Worm (Caenorhabditis elegans) whole organism, L2 larva: ENCODE data around the gene Y22D7AL.15.

Source experiments
- C34F6.9 ChIP-seq: fragments of 150-350 bp; optimal IDR thresholded peaks from 2 replicates; lab custom pipeline; 2014; ENCODE audit warnings: missing biosample characterization, missing genetic modification characterization
- F13H6.1 ChIP-seq: sonication (generic microtip); optimal IDR thresholded peaks from 2 replicates; lab custom pipeline; 2016; ENCODE audit warnings: missing genetic modification characterization, missing compliant biosample characterization
- R02D3.7 ChIP-seq: fragments of 150-350 bp; optimal IDR thresholded peaks from 2 replicates; lab custom pipeline; 2014; ENCODE audit warnings: missing biosample characterization, missing genetic modification characterization
- Y55F3AM.14 ChIP-seq: fragments of 200-800 bp; sonication (Bioruptor generic); optimal IDR thresholded peaks from 2 replicates; lab custom pipeline; 2018; ENCODE audit warnings: mild to moderate bottlenecking, missing genetic modification characterization, missing compliant biosample characterization
- ZK546.5 ChIP-seq: sonication (generic microtip); optimal IDR thresholded peaks from 2 replicates; lab custom pipeline; 2017; ENCODE audit warnings: missing biosample characterization, missing genetic modification characterization
- alr-1 ChIP-seq: fragments of 150-350 bp; optimal IDR thresholded peaks from 2 replicates; lab custom pipeline; 2014; ENCODE audit warnings: missing biosample characterization, missing genetic modification characterization
- aly-2 ChIP-seq: fragments of 150-350 bp; optimal IDR thresholded peaks from 2 replicates; lab custom pipeline; 2014; ENCODE audit warnings: missing biosample characterization, missing genetic modification characterization
- ama-1 ChIP-seq: fragments of 150-350 bp; optimal IDR thresholded peaks from 2 replicates; lab custom pipeline; 2018; ENCODE audit warnings: inconsistent platforms
- blmp-1 ChIP-seq: sonication (generic microtip); optimal IDR thresholded peaks from 2 replicates; lab custom pipeline; 2017; ENCODE audit warnings: missing genetic modification characterization, mild to moderate bottlenecking, missing compliant biosample characterization, antibody characterized with exemption, moderate library complexity; ENCODE audit not compliant: insufficient read depth
- ceh-16 ChIP-seq: fragments of 150-350 bp; optimal IDR thresholded peaks from 2 replicates; lab custom pipeline; 2014; ENCODE audit warnings: missing biosample characterization, missing genetic modification characterization
- ceh-82 ChIP-seq: fragments of 150-350 bp; optimal IDR thresholded peaks from 2 replicates; lab custom pipeline; 2014; ENCODE audit warnings: missing biosample characterization, missing genetic modification characterization
- crh-2 ChIP-seq: sonication (generic microtip); optimal IDR thresholded peaks from 2 replicates; lab custom pipeline; 2017; ENCODE audit warnings: missing biosample characterization, missing genetic modification characterization
- dmd-4 ChIP-seq: sonication (generic microtip); optimal IDR thresholded peaks from 2 replicates; lab custom pipeline; 2017; ENCODE audit warnings: missing biosample characterization, missing genetic modification characterization
- egl-27 ChIP-seq: sonication (generic microtip); optimal IDR thresholded peaks from 3 replicates; lab custom pipeline; 2017; ENCODE audit warnings: missing biosample characterization, missing genetic modification reagents, missing genetic modification characterization
- elt-1 ChIP-seq: fragments of 150-350 bp; optimal IDR thresholded peaks from 2 replicates; lab custom pipeline; 2014; ENCODE audit warnings: missing biosample characterization, missing genetic modification characterization
- elt-3 ChIP-seq: sonication (generic microtip); optimal IDR thresholded peaks from 2 replicates; lab custom pipeline; 2017; ENCODE audit warnings: missing biosample characterization, missing genetic modification characterization
- fos-1 ChIP-seq: fragments of 150-350 bp; optimal IDR thresholded peaks from 2 replicates; lab custom pipeline; 2014; ENCODE audit warnings: missing biosample characterization, missing genetic modification characterization
- gmeb-1 ChIP-seq: fragments of 150-350 bp; optimal IDR thresholded peaks from 2 replicates; lab custom pipeline; 2014; ENCODE audit warnings: missing biosample characterization, missing genetic modification characterization
- lin-11 ChIP-seq: fragments of 150-350 bp; sonication (generic microtip); optimal IDR thresholded peaks from 2 replicates; lab custom pipeline; 2014; ENCODE audit warnings: missing biosample characterization, missing genetic modification characterization, inconsistent platforms, mixed read lengths
- lin-13 ChIP-seq: fragments of 150-350 bp; optimal IDR thresholded peaks from 2 replicates; lab custom pipeline; 2014; ENCODE audit warnings: missing biosample characterization, missing genetic modification reagents, missing genetic modification characterization
- lin-39 ChIP-seq: fragments of 150-350 bp; optimal IDR thresholded peaks from 2 replicates; lab custom pipeline; 2014; ENCODE audit warnings: missing biosample characterization, missing genetic modification reagents, missing genetic modification characterization
- lsy-2 ChIP-seq, 2 experiments: fragments of 150-350 bp in 1 of 2; sonication (generic microtip) in 1 of 2; optimal IDR thresholded peaks; 2 replicates each; lab custom pipeline; 2014 to 2017; ENCODE audit warnings: missing biosample characterization in 2 of 2, missing genetic modification characterization in 2 of 2
- mab-5 ChIP-seq: fragments of 150-350 bp; optimal IDR thresholded peaks from 2 replicates; lab custom pipeline; 2014; ENCODE audit warnings: missing biosample characterization, missing genetic modification characterization
- mbf-1 ChIP-seq: sonication (generic microtip); optimal IDR thresholded peaks from 2 replicates; lab custom pipeline; 2017; ENCODE audit warnings: missing biosample characterization, missing genetic modification characterization
- mdl-1 ChIP-seq, 2 experiments: fragments of 150-350 bp in 1 of 2; sonication (generic microtip) in 1 of 2; optimal IDR thresholded peaks; 2 replicates each; lab custom pipeline; 2017; ENCODE audit warnings: missing biosample characterization in 2 of 2, missing genetic modification characterization in 2 of 2
- nhr-10 ChIP-seq: sonication (generic microtip); optimal IDR thresholded peaks from 2 replicates; lab custom pipeline; 2017; ENCODE audit warnings: missing biosample characterization, missing genetic modification characterization
- nhr-11 ChIP-seq: fragments of 150-350 bp; optimal IDR thresholded peaks from 2 replicates; lab custom pipeline; 2014; ENCODE audit warnings: missing biosample characterization, missing genetic modification characterization
- nhr-12 ChIP-seq: fragments of 150-350 bp; optimal IDR thresholded peaks from 2 replicates; lab custom pipeline; 2014; ENCODE audit warnings: missing biosample characterization, missing genetic modification characterization
- nhr-129 ChIP-seq: fragments of 150-350 bp; optimal IDR thresholded peaks from 2 replicates; lab custom pipeline; 2014; ENCODE audit warnings: missing biosample characterization, missing genetic modification characterization
- nhr-21 ChIP-seq: fragments of 150-350 bp; optimal IDR thresholded peaks from 2 replicates; lab custom pipeline; 2014; ENCODE audit warnings: missing biosample characterization, missing genetic modification characterization
- nhr-237 ChIP-seq: fragments of 150-350 bp; optimal IDR thresholded peaks from 2 replicates; lab custom pipeline; 2014; ENCODE audit warnings: missing biosample characterization, missing genetic modification characterization
- nhr-25 ChIP-seq: fragments of 150-350 bp; sonication (generic microtip); optimal IDR thresholded peaks from 3 replicates; lab custom pipeline; 2014; ENCODE audit warnings: missing biosample characterization, missing genetic modification characterization
- nhr-6 ChIP-seq: fragments of 150-350 bp; optimal IDR thresholded peaks from 2 replicates; lab custom pipeline; 2014; ENCODE audit warnings: missing biosample characterization, missing genetic modification characterization
- nhr-77 ChIP-seq: fragments of 150-350 bp; optimal IDR thresholded peaks from 2 replicates; lab custom pipeline; 2014; ENCODE audit warnings: missing biosample characterization, missing genetic modification characterization
- peb-1 ChIP-seq: fragments of 150-350 bp; optimal IDR thresholded peaks from 2 replicates; lab custom pipeline; 2014; ENCODE audit warnings: missing biosample characterization, missing genetic modification characterization
- sem-4 ChIP-seq: fragments of 150-350 bp; optimal IDR thresholded peaks from 2 replicates; lab custom pipeline; 2014; ENCODE audit warnings: missing biosample characterization, missing genetic modification reagents, missing genetic modification characterization
- skn-1 ChIP-seq: sonication (generic microtip); optimal IDR thresholded peaks from 2 replicates; lab custom pipeline; 2017; ENCODE audit warnings: missing biosample characterization, missing genetic modification characterization
- sma-3 ChIP-seq: sonication (generic microtip); optimal IDR thresholded peaks from 2 replicates; lab custom pipeline; 2016; ENCODE audit warnings: missing genetic modification reagents, missing genetic modification characterization, missing compliant biosample characterization
- sma-9 ChIP-seq, 2 experiments: fragments of 150-350 bp in 1 of 2; sonication (generic microtip) in 1 of 2; optimal IDR thresholded peaks; 2 replicates each; lab custom pipeline; 2014 to 2016; ENCODE audit warnings: missing genetic modification characterization in 2 of 2, mild to moderate bottlenecking in 1 of 2, missing biosample characterization in 1 of 2, missing compliant biosample characterization in 1 of 2, missing genetic modification reagents in 1 of 2, moderate library complexity in 1 of 2
- snpc-4 ChIP-seq: fragments of 150-350 bp; optimal IDR thresholded peaks from 2 replicates; lab custom pipeline; 2014; ENCODE audit warnings: missing biosample characterization, missing genetic modification characterization
- unc-39 ChIP-seq: fragments of 150-350 bp; optimal IDR thresholded peaks from 2 replicates; lab custom pipeline; 2014; ENCODE audit warnings: missing biosample characterization, missing genetic modification characterization
- unc-55 ChIP-seq: fragments of 150-350 bp; sonication (generic microtip); optimal IDR thresholded peaks from 3 replicates; lab custom pipeline; 2014; ENCODE audit warnings: missing biosample characterization, missing genetic modification reagents, missing genetic modification characterization
- unc-62 ChIP-seq: fragments of 150-350 bp; optimal IDR thresholded peaks from 2 replicates; lab custom pipeline; 2014; ENCODE audit warnings: missing biosample characterization, missing genetic modification reagents, missing genetic modification characterization
- zag-1 ChIP-seq: fragments of 150-350 bp; optimal IDR thresholded peaks from 2 replicates; lab custom pipeline; 2014; ENCODE audit warnings: missing biosample characterization, missing genetic modification characterization
- ztf-1 ChIP-seq: fragments of 200-800 bp; sonication (Bioruptor generic); conservative IDR thresholded peaks from 2 replicates; pipeline ENCODE4 v1.3.6; 2022; ENCODE audit warnings: missing genetic modification characterization, missing compliant biosample characterization
- ztf-11 ChIP-seq: sonication (generic microtip); optimal IDR thresholded peaks from 2 replicates; lab custom pipeline; 2017; ENCODE audit warnings: missing biosample characterization, missing genetic modification characterization
- ztf-4 ChIP-seq: fragments of 150-350 bp; optimal IDR thresholded peaks from 2 replicates; lab custom pipeline; 2014; ENCODE audit warnings: missing biosample characterization, missing genetic modification characterization

The Y22D7AL.15 gene

ce11 chrIII:1621330-1621729, 38.3 kb downstream of the Y22D7AL.15 start:
- TF ChIP-seq nhr-11 (tag; lab: Kevin White, UChicago) (no peak), sma-3 (no peak)

- TF ChIP-seq lin-13 (GFP tag; lab: Kevin White, UChicago): no peak
- no peak for TF ChIP-seq sma-3
- no peak for TF ChIP-seq nhr-12 (tag; lab: Kevin White, UChicago)
- no peak for TF ChIP-seq unc-55 (GFP tag; lab: Kevin White, UChicago)
Observed at ce11 chrIII:1619890-1620289, 39.8 kb downstream of the Y22D7AL.15 start.

DNA sequence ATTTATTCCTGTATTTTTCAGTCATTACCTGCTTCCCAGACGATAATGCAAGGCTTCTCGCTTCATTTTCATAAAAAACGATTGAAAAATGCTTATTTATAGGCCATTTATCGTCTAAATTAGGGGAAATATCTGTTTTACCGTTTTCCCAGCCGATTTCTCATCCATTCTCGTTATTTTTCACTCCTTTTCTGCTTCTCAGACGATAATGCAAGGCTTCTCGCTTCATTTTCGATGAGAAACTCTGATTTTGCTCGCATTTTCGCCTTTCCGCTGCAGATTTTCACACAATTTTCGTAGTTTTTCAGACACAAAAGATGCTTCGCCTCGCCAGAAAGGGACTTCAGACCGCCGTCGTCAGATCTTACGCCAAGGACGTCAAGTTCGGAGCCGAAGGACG, 40.2 kb downstream of the Y22D7AL.15 start, which contains the start of gene hsp-60:
Gene hsp-60 (plus strand): TSS at position 301 of the 400 bp plus-strand sequence.
- TF ChIP-seq ZK546.5 (no peak), unc-62 (GFP tag; lab: Kevin White, UChicago) (no peak), lin-11 (tag; lab: Kevin White, UChicago) (no peak), alr-1 (tag; lab: Kevin White, UChicago) (no peak)

DNA sequence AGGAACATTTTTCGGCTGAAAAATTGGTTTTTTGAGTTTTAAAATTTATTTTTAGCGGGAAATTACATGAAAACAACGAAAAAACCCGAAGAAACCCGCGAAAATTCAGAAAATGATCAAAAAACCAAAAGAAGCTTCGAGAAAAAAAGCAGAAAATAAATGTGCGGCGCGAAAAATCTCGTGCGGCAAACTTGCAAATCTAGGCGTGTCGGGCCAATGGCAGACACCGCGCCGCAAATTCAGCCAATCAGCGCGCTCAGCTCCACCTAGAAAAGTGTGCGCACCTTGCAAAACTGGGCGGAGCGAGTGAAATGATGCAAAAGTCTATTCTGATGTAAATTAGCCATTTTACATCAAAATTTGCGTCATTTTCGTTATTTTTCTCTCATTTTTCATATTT, 40.7 kb downstream of the Y22D7AL.15 start, which contains the start of gene Y22D7AL.10:
Gene Y22D7AL.10 (minus strand): TSS at position 15 of the 400 bp plus-strand sequence.
- TF ChIP-seq Y55F3AM.14 (GFP tag; lab: Kevin White, UChicago) (peak; percentile 92), alr-1 (tag; lab: Kevin White, UChicago) (no peak), zag-1 (tag; lab: Kevin White, UChicago) (peak; percentile 76), aly-2 (peak; percentile 44), ceh-82 (tag; lab: Kevin White, UChicago) (peak; percentile 84), nhr-21 (tag; lab: Kevin White, UChicago) (peak; percentile 97), unc-39 (no peak), R02D3.7 (tag; lab: Kevin White, UChicago) (peak; percentile 76), ama-1 (lab: Kevin White, UChicago) (peak; percentile 49), skn-1 (tag; lab: Kevin White, UChicago) (peak; percentile 85), mdl-1 (tag; optimal IDR thresholded peaks at IDR 0.05; lab: Kevin White, UChicago) (peak; percentile 58 to 59), nhr-77 (tag; lab: Kevin White, UChicago) (peak; percentile 82), F13H6.1 (tag; lab: Kevin White, UChicago) (peak; percentile 99), nhr-12 (tag; lab: Kevin White, UChicago) (peak; percentile 2), unc-55 (GFP tag; lab: Kevin White, UChicago) (peak; percentile 99), unc-62 (GFP tag; lab: Kevin White, UChicago) (peak; percentile 56), sma-3 (peak; percentile 99), nhr-129 (tag; lab: Kevin White, UChicago) (peak; percentile 99), crh-2 (peak; percentile 97), lin-39 (no peak), mab-5 (tag; lab: Kevin White, UChicago) (peak; percentile 97), dmd-4 (tag; lab: Kevin White, UChicago) (peak; percentile 70), peb-1 (no peak), nhr-10 (tag; lab: Kevin White, UChicago) (peak; percentile 92), sem-4 (tag; lab: Kevin White, UChicago) (peak; percentile 97), C34F6.9 (tag; lab: Kevin White, UChicago) (peak; percentile 95), nhr-6 (tag; lab: Kevin White, UChicago) (peak; percentile 93), ceh-16 (tag; lab: Kevin White, UChicago) (peak; percentile 86), elt-1 (tag; lab: Kevin White, UChicago) (no peak), blmp-1 (tag; lab: Kevin White, UChicago) (peak; percentile 84), ztf-1 (GFP tag; lab: Robert Waterston, UW) (0 out of 2 replicates have a peak, but pooled peaks have one; percentile 76), lin-11 (tag; lab: Kevin White, UChicago) (peak; percentile 100), sma-9 (GFP tag; optimal IDR thresholded peaks at IDR 0.05; lab: Kevin White, UChicago) (peak; percentile 96), sma-9 (tag; optimal IDR thresholded peaks at IDR 0.05; lab: Kevin White, UChicago) (no peak), nhr-25 (tag; lab: Kevin White, UChicago) (peak; percentile 98), nhr-11 (tag; lab: Kevin White, UChicago) (no peak), elt-3 (no peak), ztf-4 (tag; lab: Kevin White, UChicago) (peak; percentile 97), lsy-2 (tag; optimal IDR thresholded peaks at IDR 0.05; lab: Kevin White, UChicago) (peak; percentile 98), nhr-237 (peak; percentile 87), snpc-4 (tag; lab: Kevin White, UChicago) (peak; percentile 61), lin-13 (GFP tag; lab: Kevin White, UChicago) (peak; percentile 98), egl-27 (tag; lab: Kevin White, UChicago) (peak; percentile 91), fos-1 (peak; percentile 84), ztf-11 (tag; lab: Kevin White, UChicago) (peak; percentile 75), gmeb-1 (tag; lab: Kevin White, UChicago) (peak; percentile 96), mbf-1 (peak; percentile 56)
